Fruit fly (Drosophila melanogaster): Measurements from ENCODE around the gene fwd.

dm6 chr3L:284253-284652 lies 35.4 kb downstream of the fwd start:
- TF ChIP-seq CG1620 (GFP tag; optimal IDR thresholded peaks at IDR 0.05) (no peak), ovo (GFP tag; optimal IDR thresholded peaks at IDR 0.05) (no peak), CG14711 (tag; optimal IDR thresholded peaks at IDR 0.05) (no peak), cic (GFP tag; optimal IDR thresholded peaks at IDR 0.05) (no peak), CG5204 (GFP tag; optimal IDR thresholded peaks at IDR 0.05) (no peak), kay (GFP tag; ENCODE audit: borderline replicate concordance) (no peak), CG12768 (GFP tag; optimal IDR thresholded peaks at IDR 0.05) (no peak), Mnt (GFP tag; optimal IDR thresholded peaks at IDR 0.05) (no peak)

Measured in whole organism, adult.